Fruit fly (Drosophila melanogaster) whole organism, prepupa: ENCODE data around the gene CG18473.

ENCODE experiments used
- Blimp-1 ChIP-seq: fragments of 200-800 bp; sonication (Bioruptor generic); optimal IDR thresholded peaks from 3 replicates; lab custom pipeline; 2017; ENCODE audit warnings: missing biosample characterization, missing genetic modification characterization, mild to moderate bottlenecking, moderate library complexity, missing genetic modification reagents
- CG10631 ChIP-seq: fragments of 200-800 bp; sonication (Bioruptor generic); optimal IDR thresholded peaks from 2 replicates; lab custom pipeline; 2016; ENCODE audit warnings: missing biosample characterization, missing genetic modification characterization
- CG10669 ChIP-seq: fragments of 200-800 bp; sonication (Bioruptor generic); optimal IDR thresholded peaks from 3 replicates; lab custom pipeline; 2018; ENCODE audit warnings: missing biosample characterization, mild to moderate bottlenecking, missing genetic modification characterization, moderate library complexity
- CG11294 ChIP-seq: fragments of 200-800 bp; sonication (Bioruptor generic); IDR thresholded peaks from 2 replicates; pipeline ENCODE4 v1.3.6; 2022; ENCODE audit warnings: missing biosample characterization, missing genetic modification characterization
- CG11902 ChIP-seq: fragments of 200-800 bp; sonication (Bioruptor generic); optimal IDR thresholded peaks from 3 replicates; lab custom pipeline; 2016; ENCODE audit warnings: missing biosample characterization, missing genetic modification characterization
- CG15336 ChIP-seq: fragments of 200-800 bp; sonication (Bioruptor generic); IDR thresholded peaks from 2 replicates; pipeline ENCODE4 v1.3.6; 2022; ENCODE audit warnings: missing biosample characterization, missing genetic modification characterization
- CG1621 ChIP-seq: fragments of 200-800 bp; sonication (Bioruptor generic); optimal IDR thresholded peaks from 3 replicates; lab custom pipeline; 2018; ENCODE audit warnings: missing biosample characterization, mild to moderate bottlenecking, missing genetic modification characterization
- CG16779 ChIP-seq: fragments of 200-800 bp; sonication (Bioruptor generic); optimal IDR thresholded peaks from 3 replicates; lab custom pipeline; 2017; ENCODE audit warnings: missing biosample characterization, mild to moderate bottlenecking, missing genetic modification characterization
- CG3032 ChIP-seq: fragments of 200-800 bp; optimal IDR thresholded peaks from 2 replicates; lab custom pipeline; 2019; ENCODE audit warnings: missing biosample characterization, mild to moderate bottlenecking, missing genetic modification characterization, moderate library complexity
- CG31627 ChIP-seq: fragments of 200-800 bp; sonication (Bioruptor generic); optimal IDR thresholded peaks from 3 replicates; lab custom pipeline; 2016; ENCODE audit warnings: missing biosample characterization, missing genetic modification characterization
- CG34406 ChIP-seq: fragments of 200-800 bp; sonication (Bioruptor generic); optimal IDR thresholded peaks from 3 replicates; lab custom pipeline; 2016; ENCODE audit warnings: missing biosample characterization, missing genetic modification characterization
- CG4318 ChIP-seq: fragments of 200-800 bp; sonication (Bioruptor generic); optimal IDR thresholded peaks from 3 replicates; lab custom pipeline; 2017; ENCODE audit warnings: missing biosample characterization, mild to moderate bottlenecking, missing genetic modification characterization
- CG6163 ChIP-seq: fragments of 200-800 bp; sonication (Bioruptor generic); IDR thresholded peaks from 3 replicates; pipeline ENCODE4 v1.3.6; 2022; ENCODE audit warnings: missing biosample characterization, missing genetic modification characterization
- CG6276 ChIP-seq: fragments of 200-800 bp; sonication (Bioruptor generic); optimal IDR thresholded peaks from 2 replicates; lab custom pipeline; 2017; ENCODE audit warnings: missing biosample characterization, mild to moderate bottlenecking, missing genetic modification characterization
- CG6808 ChIP-seq: fragments of 200-800 bp; sonication (Bioruptor generic); optimal IDR thresholded peaks from 3 replicates; lab custom pipeline; 2017; ENCODE audit warnings: missing biosample characterization, missing genetic modification characterization, mild to moderate bottlenecking, moderate library complexity, missing genetic modification reagents
- CG8119 ChIP-seq: fragments of 200-800 bp; sonication (Bioruptor generic); IDR thresholded peaks from 3 replicates; pipeline ENCODE4 v1.3.6; 2022; ENCODE audit warnings: missing biosample characterization, missing genetic modification characterization
- CG8319 ChIP-seq: fragments of 200-800 bp; sonication (Bioruptor generic); optimal IDR thresholded peaks from 3 replicates; lab custom pipeline; 2016; ENCODE audit warnings: missing biosample characterization, missing genetic modification characterization
- Eip75B ChIP-seq: fragments of 200-800 bp; sonication (Bioruptor generic); optimal IDR thresholded peaks from 3 replicates; lab custom pipeline; 2016; ENCODE audit warnings: missing biosample characterization, missing genetic modification characterization
- Eip78C ChIP-seq: fragments of 200-800 bp; sonication (Bioruptor generic); peaks from one replicate; lab custom pipeline; 2016; ENCODE audit warnings: missing biosample characterization, missing genetic modification characterization
- Ets21C ChIP-seq: fragments of 200-800 bp; sonication (Bioruptor generic); optimal IDR thresholded peaks from 3 replicates; lab custom pipeline; 2016; ENCODE audit warnings: missing biosample characterization, missing genetic modification characterization
- Ets96B ChIP-seq: fragments of 200-800 bp; optimal IDR thresholded peaks from 2 replicates; lab custom pipeline; 2019; ENCODE audit warnings: missing biosample characterization, mild to moderate bottlenecking, missing genetic modification characterization, moderate library complexity
- Gug ChIP-seq: fragments of 200-800 bp; sonication (Bioruptor generic); IDR thresholded peaks from 2 replicates; pipeline ENCODE4 v1.3.6; 2022; ENCODE audit warnings: missing biosample characterization, missing genetic modification characterization
- Hr38 ChIP-seq: sonication (Bioruptor generic); optimal IDR thresholded peaks from 2 replicates; lab custom pipeline; 2016; ENCODE audit warnings: missing biosample characterization, missing genetic modification characterization
- Lpt ChIP-seq: fragments of 200-800 bp; sonication (Bioruptor generic); optimal IDR thresholded peaks from 3 replicates; lab custom pipeline; 2016; ENCODE audit warnings: missing biosample characterization, missing genetic modification characterization
- Sox14 ChIP-seq: fragments of 200-800 bp; sonication (Bioruptor generic); optimal IDR thresholded peaks from 3 replicates; lab custom pipeline; 2016; ENCODE audit warnings: missing biosample characterization, missing genetic modification characterization
- Sox15 ChIP-seq: fragments of 200-800 bp; sonication (Bioruptor generic); optimal IDR thresholded peaks from 3 replicates; lab custom pipeline; 2016; ENCODE audit warnings: missing biosample characterization, missing genetic modification characterization
- achi ChIP-seq: fragments of 200-800 bp; sonication (Bioruptor generic); optimal IDR thresholded peaks from 3 replicates; lab custom pipeline; 2016; ENCODE audit warnings: missing biosample characterization, missing genetic modification characterization
- cyc ChIP-seq: fragments of 200-800 bp; sonication (Bioruptor generic); optimal IDR thresholded peaks from 3 replicates; lab custom pipeline; 2016; ENCODE audit warnings: missing biosample characterization, missing genetic modification characterization
- dsx ChIP-seq: fragments of 200-800 bp; optimal IDR thresholded peaks from 3 replicates; lab custom pipeline; 2019; ENCODE audit warnings: missing biosample characterization, mild to moderate bottlenecking, missing genetic modification characterization, moderate library complexity; ENCODE audit not compliant: poor library complexity, severe bottlenecking
- eg ChIP-seq: fragments of 200-800 bp; sonication (Bioruptor generic); IDR thresholded peaks from 3 replicates; pipeline ENCODE4 v1.3.6; 2022; ENCODE audit warnings: missing biosample characterization, missing genetic modification characterization
- fd59A ChIP-seq: fragments of 200-800 bp; sonication (Bioruptor generic); optimal IDR thresholded peaks from 2 replicates; lab custom pipeline; 2017; ENCODE audit warnings: missing biosample characterization, mild to moderate bottlenecking, missing genetic modification characterization, missing genetic modification reagents
- fkh ChIP-seq: fragments of 200-800 bp; sonication (Bioruptor generic); optimal IDR thresholded peaks from 3 replicates; lab custom pipeline; 2017; ENCODE audit warnings: missing biosample characterization, mild to moderate bottlenecking, missing genetic modification characterization, moderate library complexity
- net ChIP-seq: fragments of 200-800 bp; sonication (Bioruptor generic); optimal IDR thresholded peaks from 3 replicates; lab custom pipeline; 2016; ENCODE audit warnings: missing biosample characterization, missing genetic modification characterization
- pdm3 ChIP-seq: fragments of 200-800 bp; sonication (Bioruptor generic); optimal IDR thresholded peaks from 3 replicates; lab custom pipeline; 2016; ENCODE audit warnings: missing biosample characterization, missing genetic modification characterization
- salr ChIP-seq, 2 experiments: fragments of 200-800 bp; sonication (Bioruptor generic); optimal IDR thresholded peaks; 3 replicates each; lab custom pipeline; 2016 to 2018; ENCODE audit warnings: missing biosample characterization in 2 of 2, missing genetic modification characterization in 2 of 2, mild to moderate bottlenecking in 1 of 2
- vri ChIP-seq: fragments of 200-800 bp; sonication (Bioruptor generic); optimal IDR thresholded peaks from 3 replicates; lab custom pipeline; 2016; ENCODE audit warnings: missing biosample characterization, mild to moderate bottlenecking, missing genetic modification characterization

CG18473 gene

dm6 chr3R:9394385-9395042 lies 31.4 kb downstream of the CG18473 start, which contains the start of gene FER (continued):
- no peak for TF ChIP-seq Gug
- no peak for TF ChIP-seq CG11294 (GFP tag; lab: Robert Waterston, UW)
- peak; percentile 67 for TF ChIP-seq Eip78C (GFP tag; lab: Kevin White, UChicago)
- no peak for TF ChIP-seq CG31627 (GFP tag; lab: Kevin White, UChicago)
- TF ChIP-seq CG6808 (GFP tag; lab: Kevin White, UChicago) = no peak
- no peak for TF ChIP-seq Ets21C (GFP tag; lab: Kevin White, UChicago)
- peak; percentile 5 for TF ChIP-seq Eip75B (GFP tag; lab: Kevin White, UChicago)
- TF ChIP-seq CG6163 (GFP tag; lab: Robert Waterston, UW) = peak; percentile 71
- no peak for TF ChIP-seq Sox14 (GFP tag; lab: Kevin White, UChicago)
- TF ChIP-seq fd59A = no peak
- peak; percentile 35; the same call in 1 of the 3 replicates for TF ChIP-seq CG8119 (GFP tag; lab: Robert Waterston, UW)
- TF ChIP-seq fkh (GFP tag; lab: Kevin White, UChicago) = peak; percentile 33
- TF ChIP-seq CG34406 (GFP tag; lab: Kevin White, UChicago) = no peak
- TF ChIP-seq Ets96B = no peak
- peak; percentile 39 for TF ChIP-seq dsx (GFP tag; lab: Kevin White, UChicago)
- no peak for TF ChIP-seq Sox15
- TF ChIP-seq CG4318 = no peak
- TF ChIP-seq CG3032 (tag; lab: Kevin White, UChicago) = peak; percentile 25
- TF ChIP-seq cyc (GFP tag; lab: Kevin White, UChicago) = peak; percentile 17
- TF ChIP-seq CG11902 (GFP tag; lab: Kevin White, UChicago) = no peak
- TF ChIP-seq pdm3 (GFP tag; lab: Kevin White, UChicago) = no peak
- TF ChIP-seq achi (GFP tag; lab: Kevin White, UChicago) = peak; percentile 8
- TF ChIP-seq Blimp-1 (GFP tag; lab: Kevin White, UChicago) = no peak
- TF ChIP-seq vri = peak; percentile 51
- TF ChIP-seq CG16779 (tag; lab: Kevin White, UChicago) = peak; percentile 34
- no peak for TF ChIP-seq Hr38 (GFP tag; lab: Kevin White, UChicago)

- TF ChIP-seq CG10631 (GFP tag; lab: Kevin White, UChicago) = no peak
- 0 out of 3 replicates have a peak, but pooled peaks have one; percentile 22 for TF ChIP-seq eg (GFP tag; lab: Robert Waterston, UW)
- 0 out of 3 replicates have a peak, but pooled peaks have one; percentile 32 for TF ChIP-seq CG6163 (GFP tag; lab: Robert Waterston, UW)
- TF ChIP-seq Lpt (GFP tag; lab: Kevin White, UChicago) = no peak
- TF ChIP-seq CG6276 (GFP tag; lab: Kevin White, UChicago) = no peak
- TF ChIP-seq salr (GFP tag; optimal IDR thresholded peaks at IDR 0.05; lab: Kevin White, UChicago) = no peak
- no peak for TF ChIP-seq Eip75B (GFP tag; lab: Kevin White, UChicago)
- TF ChIP-seq CG15336 = no peak
- TF ChIP-seq net = no peak
- TF ChIP-seq CG4318 = no peak
- TF ChIP-seq CG10669 (GFP tag; lab: Kevin White, UChicago) = no peak
- TF ChIP-seq CG8319 (GFP tag; lab: Kevin White, UChicago) = no peak
- peak; percentile 6 for TF ChIP-seq fkh (GFP tag; lab: Kevin White, UChicago)
- no peak for TF ChIP-seq CG11294 (GFP tag; lab: Robert Waterston, UW)
These were observed 32.9 kb downstream of the CG18473 start for dm6 chr3R:9395998-9396397.

dm6 chr3R:9397890-9398289 lies 34.8 kb downstream of the CG18473 start, which contains the start of gene Or85f:
Gene Or85f (plus strand): TSS chr3R:9398190.
- no peak for TF ChIP-seq CG1621
- TF ChIP-seq, all 60 proteins: peak for 0
